Fruit fly (Drosophila melanogaster) whole organism, embryonic: ENCODE results near the gene LysD.

Experiments used
- ATbp ChIP-seq: fragments of 200-800 bp; sonication (Bioruptor generic); optimal IDR thresholded peaks from 2 replicates; lab custom pipeline; 2017; ENCODE audit warnings: missing biosample characterization, mild to moderate bottlenecking, missing genetic modification characterization, missing genetic modification reagents
- Ada2b ChIP-seq: fragments of 200-800 bp; sonication (Bioruptor generic); IDR thresholded peaks from 2 replicates; pipeline ENCODE4 v1.3.6; 2022; ENCODE audit warnings: missing biosample characterization, missing genetic modification characterization
- Atf6 ChIP-seq: fragments of 200-800 bp; sonication (Bioruptor generic); IDR thresholded peaks from 2 replicates; pipeline ENCODE4 v1.3.6; 2022; ENCODE audit warnings: missing biosample characterization, missing genetic modification characterization
- CG10147 ChIP-seq: fragments of 200-800 bp; sonication (Bioruptor generic); optimal IDR thresholded peaks from 2 replicates; lab custom pipeline; 2019; ENCODE audit warnings: missing biosample characterization, mild to moderate bottlenecking, missing genetic modification characterization, moderate library complexity
- CG1024 ChIP-seq: fragments of 200-800 bp; sonication (Bioruptor generic); IDR thresholded peaks from 2 replicates; pipeline ENCODE4 v1.3.6; 2022; ENCODE audit warnings: missing biosample characterization, missing genetic modification characterization
- CG12104 ChIP-seq: fragments of 200-800 bp; sonication (Bioruptor generic); optimal IDR thresholded peaks from 3 replicates; lab custom pipeline; 2016; ENCODE audit warnings: missing biosample characterization, missing genetic modification characterization
- CG12219 ChIP-seq: fragments of 200-800 bp; sonication (Bioruptor generic); optimal IDR thresholded peaks from 3 replicates; lab custom pipeline; 2018; ENCODE audit warnings: missing biosample characterization, mild to moderate bottlenecking, missing genetic modification characterization
- CG12769 ChIP-seq: fragments of 200-800 bp; sonication (Bioruptor generic); optimal IDR thresholded peaks from 2 replicates; lab custom pipeline; 2019; ENCODE audit warnings: missing biosample characterization, mild to moderate bottlenecking, missing genetic modification characterization, moderate library complexity
- CG13424 ChIP-seq: fragments of 200-800 bp; sonication (Bioruptor generic); optimal IDR thresholded peaks from 2 replicates; lab custom pipeline; 2019; ENCODE audit warnings: missing biosample characterization, mild to moderate bottlenecking, missing genetic modification characterization, moderate library complexity
- CG15601 ChIP-seq: fragments of 200-800 bp; sonication (Bioruptor generic); optimal IDR thresholded peaks from 3 replicates; lab custom pipeline; 2019; ENCODE audit warnings: missing biosample characterization, mild to moderate bottlenecking, missing genetic modification characterization, moderate library complexity
- CG16779 ChIP-seq: fragments of 200-800 bp; sonication (Bioruptor generic); IDR thresholded peaks from 2 replicates; pipeline ENCODE4 v1.3.6; 2022; ENCODE audit warnings: missing biosample characterization, missing genetic modification characterization
- CG16813 ChIP-seq: fragments of 200-800 bp; sonication (Bioruptor generic); IDR thresholded peaks from 3 replicates; pipeline ENCODE4 v1.3.6; 2022; ENCODE audit warnings: missing biosample characterization, missing genetic modification characterization; ENCODE audit not compliant: partially characterized antibody
- CG16815 ChIP-seq: fragments of 200-800 bp; sonication (Bioruptor generic); optimal IDR thresholded peaks from 3 replicates; lab custom pipeline; 2017; ENCODE audit warnings: missing biosample characterization, mild to moderate bottlenecking, missing genetic modification characterization
- CG1792 ChIP-seq: fragments of 200-800 bp; sonication (Bioruptor generic); optimal IDR thresholded peaks from 2 replicates; lab custom pipeline; 2016; ENCODE audit warnings: missing biosample characterization, missing genetic modification characterization
- CG2678 ChIP-seq: fragments of 200-800 bp; sonication (Bioruptor generic); optimal IDR thresholded peaks from 3 replicates; lab custom pipeline; 2019; ENCODE audit warnings: missing biosample characterization, mild to moderate bottlenecking, missing genetic modification characterization, moderate library complexity
- CG32772 ChIP-seq: fragments of 200-800 bp; sonication (Bioruptor generic); IDR thresholded peaks from 2 replicates; pipeline ENCODE4 v1.3.6; 2022; ENCODE audit warnings: missing biosample characterization, missing genetic modification characterization
- CG4424 ChIP-seq: fragments of 200-800 bp; sonication (Bioruptor generic); optimal IDR thresholded peaks from 3 replicates; lab custom pipeline; 2016; ENCODE audit warnings: missing biosample characterization, missing genetic modification characterization
- CG6254 ChIP-seq: fragments of 200-800 bp; sonication (Bioruptor generic); optimal IDR thresholded peaks from 3 replicates; lab custom pipeline; 2017; ENCODE audit warnings: mild to moderate bottlenecking, missing biosample characterization, missing genetic modification reagents, missing genetic modification characterization
- CG6813 ChIP-seq: fragments of 200-800 bp; sonication (Bioruptor generic); optimal IDR thresholded peaks from 2 replicates; lab custom pipeline; 2017; ENCODE audit warnings: missing biosample characterization, missing genetic modification characterization, mild to moderate bottlenecking, moderate library complexity, missing genetic modification reagents
- CG8089 ChIP-seq: fragments of 200-800 bp; sonication (Bioruptor generic); optimal IDR thresholded peaks from 3 replicates; lab custom pipeline; 2016; ENCODE audit warnings: missing biosample characterization, missing genetic modification characterization
- CG8388 ChIP-seq: fragments of 200-800 bp; sonication (Bioruptor generic); optimal IDR thresholded peaks from 2 replicates; lab custom pipeline; 2019; ENCODE audit warnings: missing biosample characterization, mild to moderate bottlenecking, missing genetic modification characterization, moderate library complexity
- CG8924 ChIP-seq: fragments of 200-800 bp; optimal IDR thresholded peaks from 3 replicates; lab custom pipeline; 2019; ENCODE audit warnings: missing biosample characterization, mild to moderate bottlenecking, missing genetic modification characterization, moderate library complexity
- Dll ChIP-seq: fragments of 200-800 bp; sonication (Bioruptor generic); IDR thresholded peaks from 4 replicates; pipeline ENCODE4 v1.3.6; 2022; ENCODE audit warnings: missing biosample characterization, missing genetic modification characterization; ENCODE audit not compliant: partially characterized antibody
- Gsc ChIP-seq: fragments of 200-800 bp; sonication (Bioruptor generic); IDR thresholded peaks from 2 replicates; pipeline ENCODE4 v1.3.6; 2022; ENCODE audit warnings: missing biosample characterization, missing genetic modification characterization
- HLH3B ChIP-seq: fragments of 200-800 bp; sonication (Bioruptor generic); IDR thresholded peaks from 2 replicates; pipeline ENCODE4 v1.3.6; 2022; ENCODE audit warnings: missing biosample characterization, missing genetic modification characterization
- HLH4C ChIP-seq: fragments of 200-800 bp; sonication (Bioruptor generic); IDR thresholded peaks from 3 replicates; pipeline ENCODE4 v1.3.6; 2022; ENCODE audit warnings: missing biosample characterization, missing genetic modification characterization; ENCODE audit not compliant: partially characterized antibody
- Neu2 ChIP-seq: fragments of 200-800 bp; sonication (Bioruptor generic); optimal IDR thresholded peaks from 3 replicates; lab custom pipeline; 2016; ENCODE audit warnings: missing biosample characterization, missing genetic modification characterization, borderline replicate concordance
- Oli ChIP-seq: fragments of 200-800 bp; sonication (Bioruptor generic); optimal IDR thresholded peaks from 2 replicates; lab custom pipeline; 2018; ENCODE audit warnings: missing biosample characterization, mild to moderate bottlenecking, missing genetic modification characterization, moderate library complexity
- Rfx ChIP-seq: fragments of 200-800 bp; sonication (Bioruptor generic); IDR thresholded peaks from 2 replicates; pipeline ENCODE4 v1.3.6; 2022; ENCODE audit warnings: missing biosample characterization, missing genetic modification characterization
- Rx ChIP-seq: fragments of 200-800 bp; sonication (Bioruptor generic); IDR thresholded peaks from 2 replicates; pipeline ENCODE4 v1.3.6; 2022; ENCODE audit warnings: missing biosample characterization, missing genetic modification characterization
- Xrp1 ChIP-seq: fragments of 200-800 bp; sonication (Bioruptor generic); IDR thresholded peaks from 2 replicates; pipeline ENCODE4 v1.3.6; 2022; ENCODE audit warnings: missing biosample characterization, missing genetic modification characterization
- ash1 ChIP-seq: fragments of 200-800 bp; sonication (Bioruptor generic); optimal IDR thresholded peaks from 2 replicates; lab custom pipeline; 2018; ENCODE audit warnings: missing biosample characterization, mild to moderate bottlenecking, missing genetic modification characterization
- caup ChIP-seq: fragments of 200-800 bp; sonication (Bioruptor generic); optimal IDR thresholded peaks from 3 replicates; lab custom pipeline; 2017; ENCODE audit warnings: missing biosample characterization, mild to moderate bottlenecking, missing genetic modification characterization, moderate library complexity; ENCODE audit not compliant: severe bottlenecking
- chn ChIP-seq: fragments of 200-800 bp; sonication (Bioruptor generic); optimal IDR thresholded peaks from 2 replicates; lab custom pipeline; 2016; ENCODE audit warnings: missing biosample characterization, missing genetic modification characterization
- cwo ChIP-seq: fragments of 200-800 bp; sonication (Bioruptor generic); optimal IDR thresholded peaks from 3 replicates; lab custom pipeline; 2017; ENCODE audit warnings: missing biosample characterization, missing genetic modification characterization, mild to moderate bottlenecking, moderate library complexity, missing genetic modification reagents
- fd96Cb ChIP-seq: fragments of 200-800 bp; sonication (Bioruptor generic); optimal IDR thresholded peaks from 2 replicates; lab custom pipeline; 2018; ENCODE audit warnings: missing biosample characterization, mild to moderate bottlenecking, missing genetic modification characterization, moderate library complexity
- h ChIP-seq: fragments of >200 bp; optimal IDR thresholded peaks from 2 replicates; lab custom pipeline; 2017
- hb ChIP-seq: fragments of 200-800 bp; sonication (Bioruptor generic); IDR thresholded peaks from 3 replicates; pipeline ENCODE4 v1.3.6; 2022; ENCODE audit warnings: missing biosample characterization, missing genetic modification characterization; ENCODE audit not compliant: partially characterized antibody
- jigr1 ChIP-seq: fragments of 200-800 bp; sonication (Bioruptor generic); IDR thresholded peaks from 3 replicates; pipeline ENCODE4 v1.3.6; 2022; ENCODE audit warnings: missing biosample characterization, missing genetic modification characterization
- lbe ChIP-seq: fragments of 200-800 bp; sonication (Bioruptor generic); optimal IDR thresholded peaks from 2 replicates; lab custom pipeline; 2016; ENCODE audit warnings: missing biosample characterization, mild to moderate bottlenecking, missing genetic modification characterization
- lilli ChIP-seq: fragments of 200-800 bp; sonication (Bioruptor generic); optimal IDR thresholded peaks from 3 replicates; lab custom pipeline; 2016; ENCODE audit warnings: missing biosample characterization, missing genetic modification characterization
- nmo ChIP-seq: fragments of 200-800 bp; sonication (Bioruptor generic); optimal IDR thresholded peaks from 2 replicates; lab custom pipeline; 2018; ENCODE audit warnings: missing biosample characterization, mild to moderate bottlenecking, missing genetic modification characterization, moderate library complexity
- nom ChIP-seq: fragments of 200-800 bp; sonication (Bioruptor generic); optimal IDR thresholded peaks from 2 replicates; lab custom pipeline; 2017; ENCODE audit warnings: missing biosample characterization, missing genetic modification characterization, mild to moderate bottlenecking, moderate library complexity, missing genetic modification reagents
- pros ChIP-seq: fragments of 200-800 bp; sonication (Bioruptor generic); optimal IDR thresholded peaks from 3 replicates; lab custom pipeline; 2019; ENCODE audit warnings: missing biosample characterization, mild to moderate bottlenecking, missing genetic modification characterization, moderate library complexity
- psq ChIP-seq: fragments of 200-800 bp; sonication (Bioruptor generic); optimal IDR thresholded peaks from 2 replicates; lab custom pipeline; 2017; ENCODE audit warnings: missing biosample characterization, missing genetic modification characterization
- pum ChIP-seq: fragments of 200-800 bp; sonication (Bioruptor generic); optimal IDR thresholded peaks from 2 replicates; lab custom pipeline; 2016; ENCODE audit warnings: missing biosample characterization, missing genetic modification characterization
- ranshi ChIP-seq: fragments of 200-800 bp; sonication (Bioruptor generic); IDR thresholded peaks from 2 replicates; pipeline ENCODE4 v1.3.6; 2022; ENCODE audit warnings: missing biosample characterization, missing genetic modification characterization
- schlank ChIP-seq: fragments of 200-800 bp; sonication (Bioruptor generic); optimal IDR thresholded peaks from 2 replicates; lab custom pipeline; 2018; ENCODE audit warnings: missing biosample characterization, mild to moderate bottlenecking, missing genetic modification characterization
- unc-4 ChIP-seq: fragments of 200-800 bp; sonication (Bioruptor generic); IDR thresholded peaks from 2 replicates; pipeline ENCODE4 v1.3.6; 2022; ENCODE audit warnings: missing biosample characterization, missing genetic modification characterization; ENCODE audit not compliant: partially characterized antibody
- vfl ChIP-seq: fragments of 200-800 bp; sonication (Bioruptor generic); optimal IDR thresholded peaks from 2 replicates; lab custom pipeline; 2016; ENCODE audit warnings: missing biosample characterization, missing genetic modification characterization

The LysD gene

DNA sequence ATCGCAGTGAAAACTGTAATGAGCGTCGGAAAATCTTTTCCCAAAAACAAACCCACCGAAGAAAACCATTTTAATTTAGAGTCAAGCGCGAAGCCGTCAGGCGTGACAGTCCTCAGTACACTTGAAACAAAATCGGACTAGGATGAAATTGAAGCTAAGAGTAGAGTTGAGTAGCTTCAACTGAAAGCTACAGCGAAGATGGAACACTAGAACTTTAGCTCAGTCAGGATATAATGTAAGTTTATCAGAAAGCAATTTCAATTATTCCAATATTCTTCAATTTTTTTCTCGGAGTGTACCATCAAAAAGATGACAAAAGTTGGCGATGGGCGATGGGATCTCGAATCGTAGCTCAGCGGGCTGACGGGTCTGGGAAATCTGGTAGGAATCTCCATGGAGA is 5.5 kb upstream of the LysD start (continued):
- TF ChIP-seq CG6813 (peak; percentile 38), Dll (GFP tag; lab: Robert Waterston, UW) (no peak), CG15601 (peak; percentile 29), lilli (GFP tag; lab: Kevin White, UChicago) (no peak), unc-4 (no peak), CG2678 (tag; lab: Kevin White, UChicago) (peak; percentile 60), Atf6 (GFP tag; lab: Robert Waterston, UW) (0 out of 2 replicates have a peak, but pooled peaks have one; percentile 24), Neu2 (GFP tag; lab: Kevin White, UChicago) (no peak), pros (GFP tag; lab: Kevin White, UChicago) (no peak), schlank (tag; lab: Kevin White, UChicago) (no peak), Oli (tag; lab: Kevin White, UChicago) (peak; percentile 49), CG6254 (GFP tag; lab: Kevin White, UChicago) (peak; percentile 50), Gsc (GFP tag; lab: Robert Waterston, UW) (no peak), cwo (GFP tag; lab: Kevin White, UChicago) (no peak), ranshi (GFP tag; lab: Robert Waterston, UW) (peak; percentile 55; the same call in 1 of the 2 replicates), CG1024 (peak; percentile 58; the same call in 1 of the 2 replicates), CG32772 (GFP tag; lab: Robert Waterston, UW) (no peak), CG8089 (GFP tag; lab: Kevin White, UChicago) (no peak), CG12769 (tag; lab: Kevin White, UChicago) (peak; percentile 32), Ada2b (GFP tag; lab: Robert Waterston, UW) (peak; percentile 67), nom (GFP tag; lab: Kevin White, UChicago) (no peak), CG10147 (GFP tag; lab: Kevin White, UChicago) (no peak), CG12104 (GFP tag; lab: Kevin White, UChicago) (no peak), Xrp1 (peak; percentile 70), CG8388 (GFP tag; lab: Kevin White, UChicago) (peak; percentile 56), CG4424 (GFP tag; lab: Kevin White, UChicago) (peak; percentile 28), h (lab: Kevin White, UChicago) (no peak), CG16779 (GFP tag; lab: Robert Waterston, UW) (no peak), nmo (GFP tag; lab: Kevin White, UChicago) (peak; percentile 55), vfl (GFP tag; lab: Kevin White, UChicago) (no peak), ATbp (GFP tag; lab: Kevin White, UChicago) (peak; percentile 50), CG16813 (GFP tag; lab: Robert Waterston, UW) (no peak), CG1792 (no peak), pum (GFP tag; lab: Kevin White, UChicago) (peak; percentile 38), lbe (GFP tag; lab: Kevin White, UChicago) (no peak), CG12219 (GFP tag; lab: Kevin White, UChicago) (peak; percentile 48), jigr1 (GFP tag; lab: Robert Waterston, UW) (no peak), Rfx (GFP tag; lab: Robert Waterston, UW) (0 out of 2 replicates have a peak, but pooled peaks have one; percentile 12), CG16815 (no peak), fd96Cb (peak; percentile 67), ash1 (GFP tag; lab: Kevin White, UChicago) (no peak), HLH4C (GFP tag; lab: Robert Waterston, UW) (no peak), chn (peak; percentile 15), caup (no peak), psq (GFP tag; lab: Kevin White, UChicago) (no peak), Rx (GFP tag; lab: Robert Waterston, UW) (peak; percentile 11; the same call in 1 of the 2 replicates), HLH3B (peak; percentile 64; the same call in 1 of the 2 replicates), CG13424 (tag; lab: Kevin White, UChicago) (peak; percentile 42), CG8924 (peak; percentile 34), hb (no peak)
